Worm (Caenorhabditis elegans): ENCODE data around the gene F41E6.1.

The F41E6.1 gene

DNA sequence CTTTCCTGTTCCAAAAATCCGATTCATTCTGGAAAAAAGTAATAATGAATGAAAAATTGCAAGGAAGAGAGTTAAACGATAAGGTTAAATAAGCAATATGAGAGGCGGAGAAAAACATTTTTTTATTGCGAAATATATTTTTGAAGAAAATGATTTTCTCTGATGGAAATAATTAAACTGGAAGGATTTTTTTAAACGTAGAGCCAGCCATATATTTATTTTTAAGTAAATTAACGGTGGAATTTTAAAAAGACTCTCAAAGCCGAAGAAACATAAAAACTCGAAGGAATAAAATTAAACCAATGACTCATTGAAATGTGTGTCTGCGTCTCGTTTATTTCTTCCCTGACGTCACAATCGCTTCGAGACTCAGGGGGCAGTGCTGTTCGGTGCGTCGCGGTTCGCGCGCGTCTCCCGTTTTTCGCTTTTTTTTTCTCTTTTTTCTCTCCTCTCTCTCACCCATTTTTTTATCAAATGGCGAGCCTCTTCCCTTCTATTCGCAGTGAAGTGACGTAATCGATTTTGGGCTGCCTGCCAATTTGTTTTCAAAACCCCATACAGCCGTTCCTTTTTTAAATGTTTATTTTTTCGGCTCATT lies 16.2 kb upstream of the F41E6.1 start, which contains the start of gene vps-60 (continued):
- TF ChIP-seq unc-62 (GFP tag; optimal IDR thresholded peaks at IDR 0.05 in 1 of 2), result peak in 1 of 2 experiments; percentile 96
- no peak for TF ChIP-seq unc-62 (tag; optimal IDR thresholded peaks at IDR 0.05)
- TF ChIP-seq vab-7 (GFP tag; IDR thresholded peaks at IDR 0.05), result peak; percentile 56
- TF ChIP-seq nhr-10 (tag; optimal IDR thresholded peaks at IDR 0.05), result peak; percentile 86
- peak; percentile 55; the same call in 1 of the 2 replicates for TF ChIP-seq zfp-3 (GFP tag; conservative IDR thresholded peaks at IDR 0.05)
- peak; percentile 93 for TF ChIP-seq rbr-2 (tag; optimal IDR thresholded peaks at IDR 0.05)
- no peak for TF ChIP-seq daf-12 (tag; optimal IDR thresholded peaks at IDR 0.05)
- peak; percentile 95 for TF ChIP-seq tra-1 (GFP tag; IDR thresholded peaks at IDR 0.05)
- TF ChIP-seq lsy-2 (tag; optimal IDR thresholded peaks at IDR 0.05), result peak; percentile 43 to 92
- no peak for TF ChIP-seq tag-97 (GFP tag; IDR thresholded peaks at IDR 0.05)
- peak; percentile 91 for TF ChIP-seq madf-9 (GFP tag; conservative IDR thresholded peaks at IDR 0.05)
- TF ChIP-seq ZK337.2 (GFP tag; IDR thresholded peaks at IDR 0.05), result no peak
- peak; percentile 93 for TF ChIP-seq nhr-11 (tag; optimal IDR thresholded peaks at IDR 0.05)
- TF ChIP-seq Y75B8A.6 (GFP tag; IDR thresholded peaks at IDR 0.05), result no peak
- no peak for TF ChIP-seq F26F4.8 (GFP tag; conservative IDR thresholded peaks at IDR 0.05)
- TF ChIP-seq mep-1 (tag; optimal IDR thresholded peaks at IDR 0.05), result peak; percentile 95
- peak; percentile 22 for TF ChIP-seq fos-1 (tag; optimal IDR thresholded peaks at IDR 0.05)
- no peak for TF ChIP-seq lin-39 (tag; optimal IDR thresholded peaks at IDR 0.05)
- peak; percentile 82 for TF ChIP-seq dpl-1 (GFP tag; optimal IDR thresholded peaks at IDR 0.05)
- TF ChIP-seq nhr-76 (tag; optimal IDR thresholded peaks at IDR 0.05), result peak; percentile 8
- peak; percentile 69 for TF ChIP-seq spr-1 (tag; optimal IDR thresholded peaks at IDR 0.05)
- TF ChIP-seq lin-29 (GFP tag; IDR thresholded peaks at IDR 0.05), result peak; percentile 76; the same call in 1 of the 2 replicates
- peak; percentile 85 for TF ChIP-seq T26A8.4 (GFP tag; IDR thresholded peaks at IDR 0.05)
- peak; percentile 85 for TF ChIP-seq arid-1 (GFP tag; conservative IDR thresholded peaks at IDR 0.05)
- TF ChIP-seq unc-130 (GFP tag; optimal IDR thresholded peaks at IDR 0.05), result peak; percentile 79
- peak; percentile 50 for TF ChIP-seq ama-1 (optimal IDR thresholded peaks at IDR 0.05)
- TF ChIP-seq ceh-82 (tag; optimal IDR thresholded peaks at IDR 0.05), result no peak
- TF ChIP-seq mes-2 (tag; optimal IDR thresholded peaks at IDR 0.05; ENCODE audit: poor library complexity, severe bottlenecking), result peak; percentile 91
- no peak for TF ChIP-seq spr-3 (GFP tag; optimal IDR thresholded peaks at IDR 0.05)
- TF ChIP-seq nhr-25 (tag; optimal IDR thresholded peaks at IDR 0.05; ENCODE audit: borderline replicate concordance, insufficient read depth), result peak; percentile 94
- peak; percentile 74; the same call in 1 of the 2 replicates for TF ChIP-seq egl-43 (GFP tag; IDR thresholded peaks at IDR 0.05)
- TF ChIP-seq dmd-6 (GFP tag; IDR thresholded peaks at IDR 0.05), result peak; percentile 98
- peak; percentile 18 for TF ChIP-seq snpc-4 (tag; optimal IDR thresholded peaks at IDR 0.05)
- TF ChIP-seq ctbp-1 (GFP tag; IDR thresholded peaks at IDR 0.05), result peak; percentile 86
- TF ChIP-seq zip-11 (GFP tag; IDR thresholded peaks at IDR 0.05), result no peak
- TF ChIP-seq php-3 (GFP tag; IDR thresholded peaks at IDR 0.05), result 0 out of 2 replicates have a peak, but pooled peaks have one; percentile 58
- no peak for TF ChIP-seq ZK546.5 (tag; optimal IDR thresholded peaks at IDR 0.05)
- TF ChIP-seq T20F7.1 (GFP tag; optimal IDR thresholded peaks at IDR 0.05), result peak; percentile 84
- no peak for TF ChIP-seq daf-8 (GFP tag; IDR thresholded peaks at IDR 0.05)
- TF ChIP-seq pha-4 (GFP tag; IDR thresholded peaks at IDR 0.05), result peak; percentile 92
- TF ChIP-seq pha-4 (tag; optimal IDR thresholded peaks at IDR 0.05), result no peak
- no peak for TF ChIP-seq ceh-32 (tag; optimal IDR thresholded peaks at IDR 0.05; ENCODE audit: poor library complexity)
- peak; percentile 64 for TF ChIP-seq lin-1 (GFP tag; IDR thresholded peaks at IDR 0.05)
- no peak for TF ChIP-seq duxl-1 (tag; optimal IDR thresholded peaks at IDR 0.05; ENCODE audit: poor library complexity)
- TF ChIP-seq R02D3.7 (tag; optimal IDR thresholded peaks at IDR 0.05), result no peak
- no peak for TF ChIP-seq Y5F2A.4 (GFP tag; optimal IDR thresholded peaks at IDR 0.05)
- peak; percentile 21 for TF ChIP-seq cey-2 (tag; optimal IDR thresholded peaks at IDR 0.05; ENCODE audit: borderline replicate concordance, insufficient read depth)
- peak; percentile 26 to 53 for TF ChIP-seq daf-16 (GFP tag; optimal IDR thresholded peaks at IDR 0.05)
- TF ChIP-seq daf-16 (tag; optimal IDR thresholded peaks at IDR 0.05), result peak; percentile 91
- 0 out of 2 replicates have a peak, but pooled peaks have one; percentile 15 for TF ChIP-seq mxl-2 (GFP tag; conservative IDR thresholded peaks at IDR 0.05)
